Fruit fly (Drosophila melanogaster): ENCODE measurements around the gene Hgsnat.
A peak's percentile ranks its signal among the peaks of the same experiment; 100 is the strongest.

DNA sequence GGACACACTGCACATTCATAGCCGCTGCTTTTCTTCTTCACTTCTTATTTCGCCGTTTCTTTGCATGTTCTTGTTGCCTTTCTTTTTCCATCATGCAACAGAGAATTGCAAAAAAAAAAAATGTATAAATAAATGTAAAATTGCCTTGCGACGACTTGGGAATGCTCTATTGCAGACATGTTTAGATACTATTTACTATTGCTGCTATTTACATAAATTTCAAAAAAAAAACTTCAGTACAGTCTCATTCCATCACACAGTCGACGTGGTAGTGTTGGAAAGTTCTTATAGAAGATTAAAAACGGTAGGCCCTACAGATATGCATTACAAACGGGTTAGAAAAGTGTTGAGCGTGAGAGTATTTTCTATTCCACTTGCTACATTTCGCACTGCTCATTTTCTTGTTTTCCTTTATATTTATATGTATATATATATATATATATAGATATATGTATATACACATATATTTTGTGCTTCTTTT lies 6.7 kb upstream of the Hgsnat start:
- peak; percentile 51 to 87 for TF ChIP-seq salr (GFP tag; optimal IDR thresholded peaks at IDR 0.05)
- TF ChIP-seq CG6854 (GFP tag; optimal IDR thresholded peaks at IDR 0.05): peak; percentile 72
- TF ChIP-seq CG6276 (GFP tag; optimal IDR thresholded peaks at IDR 0.05): peak; percentile 87
- TF ChIP-seq OdsH (GFP tag; optimal IDR thresholded peaks at IDR 0.05): peak; percentile 71
- TF ChIP-seq Gug (GFP tag; IDR thresholded peaks at IDR 0.05): peak; percentile 73

Data from whole organism, prepupa.